Worm (Caenorhabditis elegans) whole organism, late embryonic: ENCODE results near the gene H40L08.8.

Source experiments
- C08G9.2 ChIP-seq: sonication (generic microtip); optimal IDR thresholded peaks from 2 replicates; lab custom pipeline; 2016; ENCODE audit warnings: mild to moderate bottlenecking, missing genetic modification characterization, moderate library complexity, missing compliant biosample characterization
- C38D4.7 ChIP-seq: fragments of 200-800 bp; sonication (Bioruptor generic); optimal IDR thresholded peaks from 2 replicates; lab custom pipeline; 2018; ENCODE audit warnings: mild to moderate bottlenecking, missing genetic modification characterization, moderate library complexity, missing compliant biosample characterization
- F13H6.1 ChIP-seq: sonication (generic microtip); optimal IDR thresholded peaks from 2 replicates; lab custom pipeline; 2016; ENCODE audit warnings: missing genetic modification characterization, missing compliant biosample characterization
- K02D7.2 ChIP-seq: sonication (generic microtip); optimal IDR thresholded peaks from 2 replicates; lab custom pipeline; 2017; ENCODE audit warnings: mild to moderate bottlenecking, missing genetic modification characterization, missing compliant biosample characterization
- T23F11.4 ChIP-seq: fragments of 200-800 bp; sonication (Bioruptor generic); optimal IDR thresholded peaks from 2 replicates; lab custom pipeline; 2018; ENCODE audit warnings: mild to moderate bottlenecking, missing genetic modification characterization, missing compliant biosample characterization
- ama-1 ChIP-seq: fragments of 150-350 bp; optimal IDR thresholded peaks from 2 replicates; lab custom pipeline; 2014
- ceh-18 ChIP-seq: sonication (generic microtip); optimal IDR thresholded peaks from 2 replicates; lab custom pipeline; 2016; ENCODE audit warnings: missing genetic modification characterization, missing compliant biosample characterization
- ceh-2 ChIP-seq: sonication (generic microtip); optimal IDR thresholded peaks from 2 replicates; lab custom pipeline; 2016; ENCODE audit warnings: missing genotype, missing genetic modification characterization, missing compliant biosample characterization
- ceh-31 ChIP-seq: sonication (generic microtip); optimal IDR thresholded peaks from 2 replicates; lab custom pipeline; 2016; ENCODE audit warnings: missing genetic modification characterization, missing compliant biosample characterization
- ceh-34 ChIP-seq: sonication (generic microtip); optimal IDR thresholded peaks from 2 replicates; lab custom pipeline; 2016; ENCODE audit warnings: mild to moderate bottlenecking, missing genetic modification characterization, missing compliant biosample characterization
- ceh-48 ChIP-seq: sonication (generic microtip); optimal IDR thresholded peaks from 2 replicates; lab custom pipeline; 2016; ENCODE audit warnings: missing genetic modification characterization, inconsistent platforms, missing compliant biosample characterization
- ceh-6 ChIP-seq: fragments of 200-800 bp; sonication (Bioruptor generic); optimal IDR thresholded peaks from 2 replicates; lab custom pipeline; 2018; ENCODE audit warnings: mild to moderate bottlenecking, missing genetic modification characterization, missing compliant biosample characterization
- ceh-9 ChIP-seq: sonication (generic microtip); optimal IDR thresholded peaks from 2 replicates; lab custom pipeline; 2016; ENCODE audit warnings: mild to moderate bottlenecking, missing genetic modification characterization, inconsistent platforms, missing compliant biosample characterization
- eyg-1 ChIP-seq: sonication (generic microtip); optimal IDR thresholded peaks from 2 replicates; lab custom pipeline; 2016; ENCODE audit warnings: missing genotype, missing genetic modification characterization, missing compliant biosample characterization
- fkh-10 ChIP-seq: fragments of 150-350 bp; optimal IDR thresholded peaks from 2 replicates; lab custom pipeline; 2014; ENCODE audit warnings: missing biosample characterization, missing genetic modification reagents, missing genetic modification characterization
- fkh-6 ChIP-seq: sonication (generic microtip); optimal IDR thresholded peaks from 2 replicates; lab custom pipeline; 2016; ENCODE audit warnings: missing genetic modification characterization, missing compliant biosample characterization
- gmeb-2 ChIP-seq: sonication (generic microtip); optimal IDR thresholded peaks from 2 replicates; lab custom pipeline; 2016; ENCODE audit warnings: missing genetic modification characterization, inconsistent platforms, missing compliant biosample characterization
- hlh-15 ChIP-seq: sonication (generic microtip); optimal IDR thresholded peaks from 2 replicates; lab custom pipeline; 2016; ENCODE audit warnings: missing genetic modification characterization, missing compliant biosample characterization
- hlh-6 ChIP-seq: sonication (generic microtip); optimal IDR thresholded peaks from 2 replicates; lab custom pipeline; 2016; ENCODE audit warnings: missing genotype, missing genetic modification characterization, missing compliant biosample characterization
- lin-11 ChIP-seq: fragments of 200-800 bp; sonication (Bioruptor generic); optimal IDR thresholded peaks from 2 replicates; lab custom pipeline; 2018; ENCODE audit warnings: mild to moderate bottlenecking, missing genetic modification characterization, missing compliant biosample characterization
- nfya-1 ChIP-seq: sonication (generic microtip); optimal IDR thresholded peaks from 2 replicates; lab custom pipeline; 2017; ENCODE audit warnings: missing genetic modification characterization, mild to moderate bottlenecking, missing compliant biosample characterization, antibody characterized with exemption, moderate library complexity
- nhr-232 ChIP-seq: sonication (generic microtip); optimal IDR thresholded peaks from 2 replicates; lab custom pipeline; 2016; ENCODE audit warnings: missing genetic modification characterization, missing compliant biosample characterization
- npax-4 ChIP-seq: sonication (generic microtip); optimal IDR thresholded peaks from 2 replicates; lab custom pipeline; 2016; ENCODE audit warnings: missing genetic modification characterization, missing compliant biosample characterization
- odd-2 ChIP-seq: sonication (generic microtip); optimal IDR thresholded peaks from 2 replicates; lab custom pipeline; 2017; ENCODE audit warnings: antibody characterized with exemption, mild to moderate bottlenecking, missing genetic modification characterization, missing compliant biosample characterization
- pag-3 ChIP-seq: sonication (generic microtip); optimal IDR thresholded peaks from 2 replicates; lab custom pipeline; 2016; ENCODE audit warnings: missing compliant biosample characterization, missing genetic modification characterization, borderline replicate concordance
- pat-9 ChIP-seq: fragments of 200-800 bp; sonication (Bioruptor generic); optimal IDR thresholded peaks from 2 replicates; lab custom pipeline; 2018; ENCODE audit warnings: mild to moderate bottlenecking, missing genetic modification characterization, moderate library complexity, missing compliant biosample characterization
- pax-1 ChIP-seq: fragments of 150-350 bp; optimal IDR thresholded peaks from 2 replicates; lab custom pipeline; 2014; ENCODE audit warnings: missing biosample characterization, missing genetic modification characterization
- pha-2 ChIP-seq: sonication (generic microtip); optimal IDR thresholded peaks from 2 replicates; lab custom pipeline; 2017; ENCODE audit warnings: mild to moderate bottlenecking, missing genetic modification characterization, missing compliant biosample characterization
- pha-4 ChIP-seq: fragments of 150-350 bp; optimal IDR thresholded peaks from 2 replicates; lab custom pipeline; 2018; ENCODE audit warnings: missing biosample characterization, missing genetic modification reagents, missing genetic modification characterization
- pqm-1 ChIP-seq: sonication (generic microtip); optimal IDR thresholded peaks from 2 replicates; lab custom pipeline; 2016; ENCODE audit warnings: missing genetic modification characterization, missing compliant biosample characterization
- pros-1 ChIP-seq: fragments of 150-350 bp; optimal IDR thresholded peaks from 2 replicates; lab custom pipeline; 2014; ENCODE audit warnings: missing biosample characterization, missing genetic modification reagents, missing genetic modification characterization
- ref-2 ChIP-seq: sonication (generic microtip); optimal IDR thresholded peaks from 2 replicates; lab custom pipeline; 2016; ENCODE audit warnings: missing genetic modification characterization, missing compliant biosample characterization
- rnt-1 ChIP-seq: sonication (generic microtip); optimal IDR thresholded peaks from 2 replicates; lab custom pipeline; 2016; ENCODE audit warnings: missing genetic modification characterization, missing compliant biosample characterization
- sdc-2 ChIP-seq: sonication (generic microtip); optimal IDR thresholded peaks from 2 replicates; lab custom pipeline; 2016; ENCODE audit warnings: missing genotype, missing genetic modification characterization, missing compliant biosample characterization
- sox-2 ChIP-seq: fragments of 200-800 bp; sonication (Bioruptor generic); IDR thresholded peaks from 2 replicates; pipeline ENCODE4 v1.3.6; 2022; ENCODE audit warnings: missing genetic modification reagents, missing genetic modification characterization, missing compliant biosample characterization
- sox-4 ChIP-seq: sonication (generic microtip); optimal IDR thresholded peaks from 2 replicates; lab custom pipeline; 2017; ENCODE audit warnings: mild to moderate bottlenecking, missing genetic modification characterization, inconsistent platforms, missing compliant biosample characterization
- tbx-2 ChIP-seq: sonication (generic microtip); optimal IDR thresholded peaks from 2 replicates; lab custom pipeline; 2016; ENCODE audit warnings: missing genetic modification characterization, missing compliant biosample characterization
- tbx-7 ChIP-seq: sonication (generic microtip); optimal IDR thresholded peaks from 2 replicates; lab custom pipeline; 2016; ENCODE audit warnings: missing genotype, missing genetic modification characterization, missing compliant biosample characterization
- unc-42 ChIP-seq: sonication (generic microtip); optimal IDR thresholded peaks from 2 replicates; lab custom pipeline; 2016; ENCODE audit warnings: missing genotype, missing genetic modification characterization, missing compliant biosample characterization
- unc-55 ChIP-seq: sonication (generic microtip); optimal IDR thresholded peaks from 2 replicates; lab custom pipeline; 2017; ENCODE audit warnings: missing biosample characterization, missing genetic modification reagents, missing genetic modification characterization
- unc-86 ChIP-seq: sonication (generic microtip); optimal IDR thresholded peaks from 2 replicates; lab custom pipeline; 2016; ENCODE audit warnings: missing genetic modification characterization, missing compliant biosample characterization
- zip-5 ChIP-seq: sonication (generic microtip); optimal IDR thresholded peaks from 2 replicates; lab custom pipeline; 2016; ENCODE audit warnings: missing genetic modification characterization, missing compliant biosample characterization

H40L08.8 gene

DNA sequence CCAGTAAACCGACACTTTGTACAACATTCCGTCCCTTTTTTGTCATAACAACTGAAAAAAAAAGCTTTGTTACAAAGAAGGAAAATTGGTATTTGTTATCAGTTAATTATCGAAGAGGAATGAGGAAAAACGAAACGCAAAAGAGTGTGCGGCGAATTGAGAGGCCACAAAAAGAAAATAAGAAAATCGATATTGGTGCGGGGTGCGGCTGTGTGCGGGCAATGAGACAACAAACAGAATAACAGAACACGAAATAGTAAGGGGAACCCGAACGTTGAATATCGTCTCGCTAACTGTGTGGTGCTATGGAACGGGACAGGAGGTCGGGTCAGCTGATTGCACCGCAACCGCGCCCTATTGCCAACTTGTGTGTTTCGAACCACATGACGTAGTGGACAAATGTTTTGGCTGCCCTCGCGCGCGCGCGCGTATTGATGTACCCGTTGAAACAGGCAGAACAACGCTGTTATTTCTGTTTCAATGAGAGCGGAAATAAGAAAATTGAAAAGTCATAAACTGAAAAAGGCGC lies 36.8 kb downstream of the H40L08.8 start, which contains the start of gene C18B12.4 (continued):
- TF ChIP-seq ceh-6, result no peak
- no peak for TF ChIP-seq pha-2 (tag; lab: Kevin White, UChicago)
- peak; percentile 78 for TF ChIP-seq ceh-34 (tag; lab: Kevin White, UChicago)
- no peak for TF ChIP-seq pha-4 (tag; lab: Kevin White, UChicago)
- TF ChIP-seq F13H6.1 (tag; lab: Kevin White, UChicago), result peak; percentile 30
- TF ChIP-seq gmeb-2 (tag; lab: Kevin White, UChicago), result no peak
- TF ChIP-seq unc-42, result no peak
- TF ChIP-seq hlh-15 (tag; lab: Kevin White, UChicago), result no peak
- TF ChIP-seq pax-1 (tag; lab: Kevin White, UChicago), result no peak
- no peak for TF ChIP-seq unc-86
- no peak for TF ChIP-seq odd-2 (tag; lab: Kevin White, UChicago)
- peak; percentile 83 for TF ChIP-seq ceh-18 (tag; lab: Kevin White, UChicago)
- TF ChIP-seq C08G9.2 (tag; lab: Kevin White, UChicago), result peak; percentile 6
- TF ChIP-seq pros-1 (tag; lab: Kevin White, UChicago), result peak; percentile 71
- TF ChIP-seq rnt-1, result peak; percentile 79

ce11 chrX:15039696-15040212 lies 37.7 kb downstream of the H40L08.8 start:
- TF ChIP-seq pag-3 (tag; lab: Kevin White, UChicago) (no peak), K02D7.2 (no peak), nfya-1 (no peak)

DNA sequence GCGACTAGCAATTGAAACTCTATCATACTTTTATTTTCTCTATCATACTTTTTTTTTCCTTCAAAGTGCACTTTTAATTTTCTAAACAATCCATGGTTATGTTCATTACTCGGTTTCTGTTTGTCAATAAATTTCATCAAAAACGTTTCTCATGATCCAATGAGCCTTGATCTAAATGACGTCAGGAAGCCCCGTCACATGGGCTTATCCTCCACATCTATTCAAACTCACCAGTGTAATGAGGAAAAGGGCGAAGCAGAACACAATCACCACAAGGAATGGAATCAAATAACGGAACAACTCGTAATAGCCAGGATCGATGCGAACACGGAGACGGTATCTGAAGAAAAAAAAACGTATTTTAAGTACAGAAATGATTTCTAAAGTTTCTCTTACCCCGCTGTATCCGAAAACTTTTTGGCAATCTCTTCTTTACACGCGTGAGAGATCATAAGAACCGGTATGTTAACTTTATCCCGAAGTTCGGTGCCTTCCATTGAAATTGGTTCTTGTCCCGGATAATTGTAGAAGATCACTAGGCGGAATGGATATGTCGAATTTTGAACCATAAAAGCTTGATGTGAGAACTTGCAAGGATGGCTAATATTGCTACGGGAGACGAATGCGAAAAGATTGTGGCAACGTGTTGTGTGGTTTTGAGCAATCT lies 38.3 kb downstream of the H40L08.8 start:
- no peak for TF ChIP-seq hlh-6
- no peak for TF ChIP-seq ceh-2
- no peak for TF ChIP-seq ama-1 (lab: Kevin White, UChicago)
- no peak for TF ChIP-seq ceh-48 (tag; lab: Kevin White, UChicago)

- TF ChIP-seq eyg-1 (no peak), ceh-6 (no peak), ceh-9 (tag; lab: Kevin White, UChicago) (no peak), hlh-6 (no peak), lin-11 (tag; lab: Kevin White, UChicago) (no peak), nfya-1 (no peak), fkh-6 (tag; lab: Kevin White, UChicago) (no peak), pros-1 (tag; lab: Kevin White, UChicago) (no peak), zip-5 (tag; lab: Kevin White, UChicago) (no peak), sdc-2 (tag; lab: Kevin White, UChicago) (no peak), ceh-31 (tag; lab: Kevin White, UChicago) (no peak), tbx-7 (tag; lab: Kevin White, UChicago) (no peak), T23F11.4 (GFP tag; lab: Kevin White, UChicago) (no peak), pat-9 (tag; lab: Kevin White, UChicago) (no peak)
These were observed 41.1 kb downstream of the H40L08.8 start for ce11 chrX:15036287-15036686.

DNA sequence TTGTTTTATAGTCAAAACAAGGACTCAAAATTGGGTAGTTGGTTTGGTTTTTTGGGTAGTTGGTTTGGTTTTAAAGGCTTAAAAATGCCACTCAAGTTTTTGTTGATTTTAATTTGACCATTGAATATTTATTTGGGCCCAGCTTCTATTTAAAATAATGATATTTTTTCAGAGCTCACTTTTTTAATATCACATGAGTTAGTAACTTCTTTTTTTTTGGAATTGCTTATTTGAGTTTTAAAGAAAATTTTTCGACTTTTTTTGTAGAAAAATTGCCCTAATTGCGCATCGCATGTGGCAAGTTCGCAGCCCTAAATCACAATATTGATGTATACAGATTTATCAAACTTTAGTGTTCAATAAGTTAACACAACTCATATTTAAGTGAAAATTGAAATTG lies 41.7 kb downstream of the H40L08.8 start:
- TF ChIP-seq unc-55, result no peak
- no peak for TF ChIP-seq odd-2 (tag; lab: Kevin White, UChicago)
- TF ChIP-seq pat-9 (tag; lab: Kevin White, UChicago), result no peak
- TF ChIP-seq sox-2 (GFP tag; lab: Robert Waterston, UW), result no peak
- TF ChIP-seq nhr-232, result no peak
- TF ChIP-seq unc-86, result no peak
- no peak for TF ChIP-seq nfya-1
- no peak for TF ChIP-seq sox-4 (tag; lab: Kevin White, UChicago)
- TF ChIP-seq C38D4.7, result no peak
- TF ChIP-seq fkh-10 (GFP tag; lab: Kevin White, UChicago), result no peak
- no peak for TF ChIP-seq C08G9.2 (tag; lab: Kevin White, UChicago)
- TF ChIP-seq unc-42, result no peak
- TF ChIP-seq pqm-1 (tag; lab: Kevin White, UChicago), result no peak
- TF ChIP-seq npax-4 (tag; lab: Kevin White, UChicago), result no peak
- no peak for TF ChIP-seq ref-2
- no peak for TF ChIP-seq tbx-2 (tag; lab: Kevin White, UChicago)
- no peak for TF ChIP-seq T23F11.4 (GFP tag; lab: Kevin White, UChicago)
